Fruit fly (Drosophila melanogaster) whole organism, wandering third instar larva: ENCODE measurements around the gene NijA.
A peak's percentile ranks its signal among the peaks of the same experiment; 100 is the strongest.

ENCODE experiments used
- Abd-B ChIP-seq: fragments of >200 bp; optimal IDR thresholded peaks from 2 replicates; lab custom pipeline; 2017; ENCODE audit warnings: missing biosample characterization, missing genetic modification characterization
- CG32264 ChIP-seq: fragments of 200-800 bp; sonication (Bioruptor generic); optimal IDR thresholded peaks from 2 replicates; lab custom pipeline; 2016; ENCODE audit warnings: missing biosample characterization, missing genetic modification characterization
- CG9705 ChIP-seq: fragments of 200-800 bp; sonication (Bioruptor generic); optimal IDR thresholded peaks from 2 replicates; lab custom pipeline; 2018; ENCODE audit warnings: missing biosample characterization, mild to moderate bottlenecking, missing genetic modification characterization
- CrebA ChIP-seq: fragments of 200-800 bp; sonication (Bioruptor generic); optimal IDR thresholded peaks from 2 replicates; lab custom pipeline; 2016; ENCODE audit warnings: missing biosample characterization, mild to moderate bottlenecking, missing genetic modification characterization, borderline replicate concordance
- Dfd ChIP-seq: fragments of >200 bp; optimal IDR thresholded peaks from 2 replicates; lab custom pipeline; 2017; ENCODE audit warnings: missing biosample characterization, missing genetic modification characterization
- Dif ChIP-seq: fragments of 200-275, 200-300 bp; sonication (Bioruptor generic); optimal IDR thresholded peaks from 2 replicates; lab custom pipeline; 2018; ENCODE audit warnings: missing biosample characterization, missing genetic modification characterization; ENCODE audit not compliant: partially characterized antibody
- GATAd ChIP-seq: sonication (Bioruptor generic); optimal IDR thresholded peaks from 2 replicates; lab custom pipeline; 2016; ENCODE audit warnings: missing biosample characterization, missing genetic modification characterization
- HLH106 ChIP-seq: fragments of 200-800 bp; optimal IDR thresholded peaks from 3 replicates; lab custom pipeline; 2019; ENCODE audit warnings: missing biosample characterization, mild to moderate bottlenecking, missing genetic modification characterization, moderate library complexity
- Hnf4 ChIP-seq: fragments of 200-800 bp; sonication (Bioruptor generic); optimal IDR thresholded peaks from 2 replicates; lab custom pipeline; 2016; ENCODE audit warnings: missing biosample characterization, mild to moderate bottlenecking, missing genetic modification characterization
- Hr78 ChIP-seq: fragments of >200 bp; optimal IDR thresholded peaks from 2 replicates; lab custom pipeline; 2017; ENCODE audit warnings: missing biosample characterization, missing genetic modification characterization
- Hr83 ChIP-seq: fragments of 200-300 bp; sonication (Bioruptor generic); optimal IDR thresholded peaks from 2 replicates; lab custom pipeline; 2016; ENCODE audit warnings: missing biosample characterization, mild to moderate bottlenecking, missing genetic modification characterization, moderate library complexity; ENCODE audit not compliant: poor library complexity, severe bottlenecking
- Jra ChIP-seq: sonication (Bioruptor generic); optimal IDR thresholded peaks from 2 replicates; lab custom pipeline; 2016; ENCODE audit warnings: missing biosample characterization, missing genetic modification characterization
- Mio ChIP-seq: sonication (Bioruptor generic); optimal IDR thresholded peaks from 2 replicates; lab custom pipeline; 2016; ENCODE audit warnings: missing biosample characterization, missing genetic modification characterization
- Myc ChIP-seq: fragments of >200 bp; optimal IDR thresholded peaks from 2 replicates; lab custom pipeline; 2017
- N ChIP-seq: fragments of >200 bp; optimal IDR thresholded peaks from 2 replicates; lab custom pipeline; 2018; ENCODE audit warnings: missing biosample characterization, missing external identifiers, missing genetic modification characterization
- OdsH ChIP-seq: fragments of 200-800 bp; sonication (Bioruptor generic); optimal IDR thresholded peaks from 2 replicates; lab custom pipeline; 2016; ENCODE audit warnings: missing biosample characterization, mild to moderate bottlenecking, missing genetic modification characterization
- Rel ChIP-seq, 2 experiments: fragments of 200-800 bp; sonication (Bioruptor generic) in 1 of 2; optimal IDR thresholded peaks; 2 replicates in 1 of 2; 3 replicates in 1 of 2; lab custom pipeline; 2016 to 2019; ENCODE audit warnings: mild to moderate bottlenecking in 2 of 2, missing biosample characterization in 2 of 2, missing genetic modification characterization in 2 of 2, moderate library complexity in 1 of 2
- Sp1 ChIP-seq: fragments of 200-800 bp; sonication (Bioruptor generic); optimal IDR thresholded peaks from 3 replicates; lab custom pipeline; 2019; ENCODE audit warnings: missing biosample characterization, mild to moderate bottlenecking, missing genetic modification characterization, moderate library complexity
- br ChIP-seq: fragments of 200-800 bp; sonication (Bioruptor generic); optimal IDR thresholded peaks from 2 replicates; lab custom pipeline; 2016; ENCODE audit warnings: missing biosample characterization, missing genetic modification characterization
- brk ChIP-seq: fragments of 200-800 bp; sonication (Bioruptor generic); optimal IDR thresholded peaks from 2 replicates; lab custom pipeline; 2016; ENCODE audit warnings: missing biosample characterization, mild to moderate bottlenecking, missing genetic modification characterization
- dl ChIP-seq, 2 experiments: fragments of 175-275, 200-275 bp in 1 of 2; fragments of 200-275 bp in 1 of 2; sonication (Bioruptor generic); optimal IDR thresholded peaks; lab custom pipeline; 2018; ENCODE audit warnings: mild to moderate bottlenecking in 2 of 2, missing biosample characterization in 2 of 2, missing genetic modification characterization in 2 of 2, moderate library complexity in 2 of 2; ENCODE audit not compliant: partially characterized antibody in 2 of 2, insufficient read depth in 1 of 2
- dmrt93B ChIP-seq: fragments of 200-800 bp; sonication (Bioruptor generic); optimal IDR thresholded peaks from 2 replicates; lab custom pipeline; 2018; ENCODE audit warnings: missing biosample characterization, mild to moderate bottlenecking, missing genetic modification characterization
- dsf ChIP-seq: sonication (Bioruptor generic); optimal IDR thresholded peaks from 2 replicates; lab custom pipeline; 2016; ENCODE audit warnings: missing biosample characterization, missing genetic modification characterization, borderline replicate concordance
- foxo ChIP-seq, 2 experiments: fragments of 200-800 bp; sonication (Bioruptor generic); optimal IDR thresholded peaks; 2 replicates in 1 of 2; 3 replicates in 1 of 2; lab custom pipeline; 2016 to 2017; ENCODE audit warnings: missing biosample characterization in 2 of 2, missing genetic modification characterization in 2 of 2
- fru ChIP-seq: fragments of 200-800 bp; sonication (Bioruptor generic); optimal IDR thresholded peaks from 3 replicates; lab custom pipeline; 2016; ENCODE audit warnings: missing biosample characterization, mild to moderate bottlenecking, missing genetic modification characterization
- h ChIP-seq: fragments of 200-800 bp; sonication (Bioruptor generic); optimal IDR thresholded peaks from 3 replicates; lab custom pipeline; 2016; ENCODE audit warnings: missing biosample characterization, mild to moderate bottlenecking, missing genetic modification characterization
- jim ChIP-seq: fragments of 175-275, 200-325 bp; sonication (Bioruptor generic); optimal IDR thresholded peaks from 2 replicates; lab custom pipeline; 2016; ENCODE audit warnings: missing biosample characterization, mild to moderate bottlenecking, missing genetic modification characterization
- lola ChIP-seq: fragments of >200 bp; optimal IDR thresholded peaks from 2 replicates; lab custom pipeline; 2017; ENCODE audit warnings: missing biosample characterization, missing genetic modification characterization
- pan ChIP-seq: fragments of >200 bp; optimal IDR thresholded peaks from 2 replicates; lab custom pipeline; 2017
- psq ChIP-seq: fragments of 200-800 bp; sonication (Bioruptor generic); optimal IDR thresholded peaks from 3 replicates; lab custom pipeline; 2017; ENCODE audit warnings: missing biosample characterization, mild to moderate bottlenecking, missing genetic modification characterization, moderate library complexity
- rgr ChIP-seq: fragments of 200-800 bp; sonication (Bioruptor generic); optimal IDR thresholded peaks from 3 replicates; lab custom pipeline; 2016; ENCODE audit warnings: missing biosample characterization, mild to moderate bottlenecking, missing genetic modification characterization
- sage ChIP-seq: fragments of 200-800 bp; sonication (Bioruptor generic); optimal IDR thresholded peaks from 2 replicates; lab custom pipeline; 2016; ENCODE audit warnings: missing biosample characterization, mild to moderate bottlenecking, missing genetic modification characterization
- sv ChIP-seq: fragments of 200-800 bp; sonication (Bioruptor generic); optimal IDR thresholded peaks from 3 replicates; lab custom pipeline; 2016; ENCODE audit warnings: missing biosample characterization, missing genetic modification characterization
- tai ChIP-seq: sonication (Bioruptor generic); optimal IDR thresholded peaks from 2 replicates; lab custom pipeline; 2016; ENCODE audit warnings: missing biosample characterization, missing genetic modification characterization
- usp ChIP-seq: fragments of >200 bp; optimal IDR thresholded peaks from 2 replicates; lab custom pipeline; 2017; ENCODE audit warnings: missing biosample characterization, missing genetic modification characterization
- woc ChIP-seq: sonication (Bioruptor generic); optimal IDR thresholded peaks from 2 replicates; lab custom pipeline; 2016; ENCODE audit warnings: missing biosample characterization, mild to moderate bottlenecking, missing genetic modification characterization

Gene NijA

dm6 chr3L:10742813-10743212 lies 46.1 kb upstream of the NijA start (continued):
- TF ChIP-seq dl (GFP tag; optimal IDR thresholded peaks at IDR 0.05; lab: Kevin White, UChicago; ENCODE audit: insufficient read depth in 1 of 2, partially characterized antibody in 2 of 2) (peak; percentile 16 to 83), CG9705 (GFP tag; lab: Kevin White, UChicago) (no peak), psq (GFP tag; lab: Kevin White, UChicago) (peak; percentile 37), Hr78 (GFP tag; lab: Kevin White, UChicago) (no peak), sage (GFP tag; lab: Kevin White, UChicago) (peak; percentile 53), Myc (lab: Kevin White, UChicago) (no peak), dsf (GFP tag; lab: Kevin White, UChicago) (no peak), lola (GFP tag; lab: Kevin White, UChicago) (no peak)

- TF ChIP-seq Dif (no peak), usp (GFP tag; lab: Kevin White, UChicago) (no peak), Rel (GFP tag; optimal IDR thresholded peaks at IDR 0.05; lab: Kevin White, UChicago) (no peak), Rel (tag; optimal IDR thresholded peaks at IDR 0.05; lab: Kevin White, UChicago) (peak; percentile 28)
Observed at dm6 chr3L:10742225-10742624, 45.5 kb upstream of the NijA start.

dm6 chr3L:10741120-10741519 lies 44.4 kb upstream of the NijA start:
- TF ChIP-seq Hr83 (GFP tag; lab: Kevin White, UChicago), result peak; percentile 76
- TF ChIP-seq dsf (GFP tag; lab: Kevin White, UChicago), result no peak
- no peak for TF ChIP-seq Rel (GFP tag; optimal IDR thresholded peaks at IDR 0.05; lab: Kevin White, UChicago)
- TF ChIP-seq Rel (tag; optimal IDR thresholded peaks at IDR 0.05; lab: Kevin White, UChicago), result peak; percentile 2

dm6 chr3L:10740707-10741106 lies 44.0 kb upstream of the NijA start:
- TF ChIP-seq OdsH, result peak; percentile 10
- TF ChIP-seq Sp1 (GFP tag; lab: Kevin White, UChicago), result peak; percentile 58
- no peak for TF ChIP-seq usp (GFP tag; lab: Kevin White, UChicago)
- TF ChIP-seq lola (GFP tag; lab: Kevin White, UChicago), result no peak
- TF ChIP-seq HLH106 (tag; lab: Kevin White, UChicago), result peak; percentile 59
- TF ChIP-seq brk (GFP tag; lab: Kevin White, UChicago), result peak; percentile 18
- peak; percentile 49 for TF ChIP-seq rgr
- peak; percentile 45 for TF ChIP-seq h
- TF ChIP-seq psq (GFP tag; lab: Kevin White, UChicago), result peak; percentile 16
- peak in 1 of 2 experiments; percentile 45 for TF ChIP-seq foxo (GFP tag; optimal IDR thresholded peaks at IDR 0.05; lab: Kevin White, UChicago)
- peak; percentile 34 for TF ChIP-seq woc
- no peak for TF ChIP-seq CG32264
- TF ChIP-seq dmrt93B (GFP tag; lab: Kevin White, UChicago), result peak; percentile 25

dm6 chr3L:10739666-10740417 lies 43.2 kb upstream of the NijA start:
- peak; percentile 43 for TF ChIP-seq N (GFP tag; lab: Kevin White, UChicago)
- TF ChIP-seq CG32264, result peak; percentile 89
- TF ChIP-seq GATAd (GFP tag; lab: Kevin White, UChicago), result no peak
- TF ChIP-seq sage (GFP tag; lab: Kevin White, UChicago), result peak; percentile 90
- TF ChIP-seq pan, result no peak
- TF ChIP-seq h, result peak; percentile 96
- peak; percentile 97 for TF ChIP-seq fru (GFP tag; lab: Kevin White, UChicago)
- no peak for TF ChIP-seq Abd-B (GFP tag; lab: Kevin White, UChicago)
- TF ChIP-seq CrebA (GFP tag; lab: Kevin White, UChicago), result peak; percentile 69
- TF ChIP-seq HLH106 (tag; lab: Kevin White, UChicago), result peak; percentile 88
- TF ChIP-seq CG9705 (GFP tag; lab: Kevin White, UChicago), result peak; percentile 95
- no peak for TF ChIP-seq Myc (lab: Kevin White, UChicago)
- TF ChIP-seq Rel (GFP tag; optimal IDR thresholded peaks at IDR 0.05; lab: Kevin White, UChicago), result peak; percentile 57
- peak; percentile 27 for TF ChIP-seq Rel (tag; optimal IDR thresholded peaks at IDR 0.05; lab: Kevin White, UChicago)
- TF ChIP-seq Dif, result peak; percentile 65
- TF ChIP-seq Hr83 (GFP tag; lab: Kevin White, UChicago), result peak; percentile 40
- peak; percentile 95 for TF ChIP-seq dmrt93B (GFP tag; lab: Kevin White, UChicago)
- peak; percentile 57 for TF ChIP-seq dsf (GFP tag; lab: Kevin White, UChicago)
- TF ChIP-seq psq (GFP tag; lab: Kevin White, UChicago), result peak; percentile 84
- no peak for TF ChIP-seq Hr78 (GFP tag; lab: Kevin White, UChicago)
- TF ChIP-seq Dfd (GFP tag; lab: Kevin White, UChicago), result peak; percentile 57
- no peak for TF ChIP-seq lola (GFP tag; lab: Kevin White, UChicago)
- TF ChIP-seq foxo (GFP tag; optimal IDR thresholded peaks at IDR 0.05; lab: Kevin White, UChicago), result peak; percentile 83 to 95
- peak; percentile 87 for TF ChIP-seq rgr
- TF ChIP-seq Hnf4, result peak; percentile 89
- peak; percentile 93 for TF ChIP-seq woc
- no peak for TF ChIP-seq brk (GFP tag; lab: Kevin White, UChicago)
- TF ChIP-seq Jra (GFP tag; lab: Kevin White, UChicago), result peak; percentile 73
- TF ChIP-seq jim (GFP tag; lab: Kevin White, UChicago), result no peak
- peak; percentile 43 for TF ChIP-seq Mio (GFP tag; lab: Kevin White, UChicago)
- peak; percentile 93 for TF ChIP-seq tai (GFP tag; lab: Kevin White, UChicago)
- peak; percentile 90 for TF ChIP-seq sv (GFP tag; lab: Kevin White, UChicago)
- peak; percentile 96 for TF ChIP-seq br (GFP tag; lab: Kevin White, UChicago)
- TF ChIP-seq OdsH, result peak; percentile 95
